Worm (Caenorhabditis elegans) whole organism, L1 larva: ENCODE measurements around the gene cyp-25A3.

Experiments used
- C34B4.2 ChIP-seq: sonication (generic microtip); optimal IDR thresholded peaks from 2 replicates; lab custom pipeline; 2017; ENCODE audit warnings: mild to moderate bottlenecking, missing genetic modification characterization, missing compliant biosample characterization
- aly-2 ChIP-seq: fragments of 150-350 bp; optimal IDR thresholded peaks from 2 replicates; lab custom pipeline; 2014; ENCODE audit warnings: missing biosample characterization, missing genetic modification characterization
- ceh-88 ChIP-seq: fragments of 200-800 bp; sonication (Bioruptor generic); IDR thresholded peaks from 2 replicates; pipeline ENCODE4 v1.3.6; 2022; ENCODE audit warnings: missing genetic modification characterization, missing compliant biosample characterization
- egl-27 ChIP-seq, 2 experiments: fragments of 150-350 bp in 1 of 2; sonication (generic microtip); optimal IDR thresholded peaks; 3 replicates each; lab custom pipeline; 2017 to 2018; ENCODE audit warnings: missing biosample characterization in 2 of 2, missing genetic modification characterization in 2 of 2, missing genetic modification reagents in 2 of 2
- fos-1 ChIP-seq: fragments of 150-350 bp; optimal IDR thresholded peaks from 2 replicates; lab custom pipeline; 2014; ENCODE audit warnings: missing biosample characterization, missing genetic modification characterization
- lin-39 ChIP-seq: fragments of 150-350 bp; optimal IDR thresholded peaks from 2 replicates; lab custom pipeline; 2014; ENCODE audit warnings: missing biosample characterization, missing genetic modification reagents, missing genetic modification characterization
- mep-1 ChIP-seq: fragments of 150-350 bp; optimal IDR thresholded peaks from 2 replicates; lab custom pipeline; 2014; ENCODE audit warnings: missing biosample characterization, missing genetic modification characterization
- sptf-1 ChIP-seq: fragments of 150-350 bp; optimal IDR thresholded peaks from 2 replicates; lab custom pipeline; 2014; ENCODE audit warnings: missing biosample characterization, missing genetic modification characterization
- tlp-1 ChIP-seq: fragments of 150-350 bp; optimal IDR thresholded peaks from 2 replicates; lab custom pipeline; 2014; ENCODE audit warnings: missing biosample characterization, missing genetic modification characterization
- vab-15 ChIP-seq: sonication (generic microtip); optimal IDR thresholded peaks from 2 replicates; lab custom pipeline; 2017; ENCODE audit warnings: missing genotype, mild to moderate bottlenecking, missing genetic modification characterization, missing compliant biosample characterization

- TF ChIP-seq ceh-88 (no peak), lin-39 (tag; lab: Kevin White, UChicago) (no peak), mep-1 (no peak), sptf-1 (tag; lab: Kevin White, UChicago) (no peak), aly-2 (tag; lab: Kevin White, UChicago) (no peak), tlp-1 (tag; lab: Kevin White, UChicago) (no peak), fos-1 (tag; lab: Kevin White, UChicago) (no peak), C34B4.2 (tag; lab: Kevin White, UChicago) (no peak), egl-27 (tag; optimal IDR thresholded peaks at IDR 0.05; lab: Kevin White, UChicago) (no peak), vab-15 (tag; lab: Kevin White, UChicago) (no peak)
Observed at ce11 chrIII:3878986-3879756, 39.6 kb upstream of the cyp-25A3 start.
